Fruit fly (Drosophila melanogaster) whole organism, embryonic: Measurements from ENCODE around the gene ninaD.

Source experiments
- Abd-B ChIP-seq: fragments of 200-800 bp; sonication (Bioruptor generic); optimal IDR thresholded peaks from 2 replicates; lab custom pipeline; 2018; ENCODE audit warnings: missing biosample characterization, mild to moderate bottlenecking, missing genetic modification characterization, moderate library complexity
- Bdp1 ChIP-seq: fragments of 200-800 bp; sonication (Bioruptor generic); optimal IDR thresholded peaks from 3 replicates; lab custom pipeline; 2016; ENCODE audit warnings: missing biosample characterization, missing genetic modification characterization
- CG10147 ChIP-seq: fragments of 200-800 bp; sonication (Bioruptor generic); optimal IDR thresholded peaks from 2 replicates; lab custom pipeline; 2019; ENCODE audit warnings: missing biosample characterization, mild to moderate bottlenecking, missing genetic modification characterization, moderate library complexity
- CG11247 ChIP-seq: fragments of 200-800 bp; sonication (Bioruptor generic); IDR thresholded peaks from 2 replicates; pipeline ENCODE4 v1.3.6; 2022; ENCODE audit warnings: missing biosample characterization, missing genetic modification characterization
- CG12659 ChIP-seq: fragments of 200-800 bp; sonication (Bioruptor generic); optimal IDR thresholded peaks from 3 replicates; lab custom pipeline; 2017; ENCODE audit warnings: mild to moderate bottlenecking, missing biosample characterization, missing genetic modification reagents, missing genetic modification characterization
- CG13287 ChIP-seq: fragments of 200-800 bp; sonication (Bioruptor generic); IDR thresholded peaks from 2 replicates; pipeline ENCODE4 v1.3.6; 2022; ENCODE audit warnings: missing biosample characterization, missing genetic modification characterization; ENCODE audit not compliant: partially characterized antibody
- CG14050 ChIP-seq: fragments of 200-800 bp; sonication (Bioruptor generic); IDR thresholded peaks from 3 replicates; pipeline ENCODE4 v1.3.6; 2022; ENCODE audit warnings: missing biosample characterization, missing genetic modification characterization
- CG14710 ChIP-seq: fragments of 200-800 bp; sonication (Bioruptor generic); optimal IDR thresholded peaks from 3 replicates; lab custom pipeline; 2019; ENCODE audit warnings: missing biosample characterization, mild to moderate bottlenecking, missing genetic modification characterization, moderate library complexity
- CG16815 ChIP-seq: fragments of 200-800 bp; sonication (Bioruptor generic); optimal IDR thresholded peaks from 3 replicates; lab custom pipeline; 2017; ENCODE audit warnings: missing biosample characterization, mild to moderate bottlenecking, missing genetic modification characterization
- CG17829 ChIP-seq: fragments of 200-800 bp; optimal IDR thresholded peaks from 2 replicates; lab custom pipeline; 2019; ENCODE audit warnings: missing biosample characterization, mild to moderate bottlenecking, missing genetic modification characterization, moderate library complexity
- CG1792 ChIP-seq: fragments of 200-800 bp; sonication (Bioruptor generic); optimal IDR thresholded peaks from 2 replicates; lab custom pipeline; 2016; ENCODE audit warnings: missing biosample characterization, missing genetic modification characterization
- CG18262 ChIP-seq: fragments of 200-800 bp; optimal IDR thresholded peaks from 3 replicates; lab custom pipeline; 2019; ENCODE audit warnings: missing biosample characterization, mild to moderate bottlenecking, missing genetic modification characterization, moderate library complexity
- CG6175 ChIP-seq: fragments of 200-800 bp; sonication (Bioruptor generic); IDR thresholded peaks from 3 replicates; pipeline ENCODE4 v1.3.6; 2022; ENCODE audit warnings: missing biosample characterization, missing genetic modification characterization
- CG8388 ChIP-seq: fragments of 200-800 bp; sonication (Bioruptor generic); optimal IDR thresholded peaks from 2 replicates; lab custom pipeline; 2019; ENCODE audit warnings: missing biosample characterization, mild to moderate bottlenecking, missing genetic modification characterization, moderate library complexity
- CoRest ChIP-seq: fragments of 200-800 bp; sonication (Bioruptor generic); optimal IDR thresholded peaks from 3 replicates; lab custom pipeline; 2018; ENCODE audit warnings: missing biosample characterization, mild to moderate bottlenecking, missing genetic modification characterization, moderate library complexity
- H2.0 ChIP-seq: fragments of 200-800 bp; sonication (Bioruptor generic); IDR thresholded peaks from 2 replicates; pipeline ENCODE4 v1.3.6; 2022; ENCODE audit warnings: missing biosample characterization, missing genetic modification characterization
- Hey ChIP-seq: fragments of 200-800 bp; sonication (Bioruptor generic); optimal IDR thresholded peaks from 3 replicates; lab custom pipeline; 2018; ENCODE audit warnings: missing biosample characterization, mild to moderate bottlenecking, missing genetic modification characterization
- Hmx ChIP-seq: fragments of 200-800 bp; sonication (Bioruptor generic); optimal IDR thresholded peaks from 2 replicates; lab custom pipeline; 2016; ENCODE audit warnings: missing biosample characterization, missing genetic modification characterization
- Lhr ChIP-seq: fragments of 200-800 bp; sonication (Bioruptor generic); optimal IDR thresholded peaks from 3 replicates; lab custom pipeline; 2017; ENCODE audit warnings: mild to moderate bottlenecking, missing biosample characterization, missing genetic modification reagents, missing genetic modification characterization
- Lpt ChIP-seq: fragments of >200 bp; optimal IDR thresholded peaks from 2 replicates; lab custom pipeline; 2018; ENCODE audit warnings: missing biosample characterization, missing genetic modification characterization
- Oli ChIP-seq: fragments of 200-800 bp; sonication (Bioruptor generic); optimal IDR thresholded peaks from 2 replicates; lab custom pipeline; 2018; ENCODE audit warnings: missing biosample characterization, mild to moderate bottlenecking, missing genetic modification characterization, moderate library complexity
- Pdp1 ChIP-seq, 2 experiments: fragments of 200-800 bp; sonication (Bioruptor generic); optimal IDR thresholded peaks; 3 replicates each; lab custom pipeline; 2016; ENCODE audit warnings: missing biosample characterization in 2 of 2, missing genetic modification characterization in 2 of 2, mild to moderate bottlenecking in 1 of 2, moderate library complexity in 1 of 2
- Sin3A ChIP-seq: fragments of >200 bp; optimal IDR thresholded peaks from 2 replicates; lab custom pipeline; 2018
- Six4 ChIP-seq: fragments of 200-800 bp; sonication (Bioruptor generic); optimal IDR thresholded peaks from 2 replicates; lab custom pipeline; 2016; ENCODE audit warnings: missing biosample characterization, missing genetic modification characterization
- YL-1 ChIP-seq: fragments of 200-800 bp; sonication (Bioruptor generic); optimal IDR thresholded peaks from 3 replicates; lab custom pipeline; 2017; ENCODE audit warnings: missing biosample characterization, mild to moderate bottlenecking, missing genetic modification characterization
- ap ChIP-seq: fragments of 200-800 bp; sonication (Bioruptor generic); IDR thresholded peaks from 2 replicates; pipeline ENCODE4 v1.3.6; 2022; ENCODE audit warnings: missing biosample characterization, missing genetic modification characterization
- cas ChIP-seq: fragments of 200-800 bp; sonication (Bioruptor generic); IDR thresholded peaks from 2 replicates; pipeline ENCODE4 v1.3.6; 2022; ENCODE audit warnings: missing biosample characterization, missing genetic modification characterization
- croc ChIP-seq: fragments of 200-800 bp; sonication (Bioruptor generic); conservative IDR thresholded peaks from 3 replicates; pipeline ENCODE4 v1.3.6; 2022; ENCODE audit warnings: missing biosample characterization, missing genetic modification characterization
- dan ChIP-seq: fragments of 200-800 bp; sonication (Bioruptor generic); IDR thresholded peaks from 2 replicates; pipeline ENCODE4 v1.3.6; 2022; ENCODE audit warnings: missing biosample characterization, missing genetic modification characterization
- dpn ChIP-seq, 2 experiments: fragments of 200-800 bp; sonication (Bioruptor generic); optimal IDR thresholded peaks; 3 replicates each; lab custom pipeline; 2016; ENCODE audit warnings: missing biosample characterization in 2 of 2, missing genetic modification characterization in 2 of 2
- esg ChIP-seq: fragments of 200-800 bp; sonication (Bioruptor generic); conservative IDR thresholded peaks from 2 replicates; pipeline ENCODE4 v1.3.6; 2022; ENCODE audit warnings: missing biosample characterization, missing genetic modification characterization
- her ChIP-seq: fragments of 200-800 bp; sonication (Bioruptor generic); optimal IDR thresholded peaks from 2 replicates; lab custom pipeline; 2016; ENCODE audit warnings: missing biosample characterization, missing genetic modification characterization
- kah ChIP-seq: fragments of 200-800 bp; sonication (Bioruptor generic); optimal IDR thresholded peaks from 2 replicates; lab custom pipeline; 2018; ENCODE audit warnings: missing biosample characterization, mild to moderate bottlenecking, missing genetic modification characterization
- lmd ChIP-seq: fragments of 200-800 bp; sonication (Bioruptor generic); IDR thresholded peaks from 2 replicates; pipeline ENCODE4 v1.3.6; 2022; ENCODE audit warnings: missing biosample characterization, missing genetic modification characterization
- nmo ChIP-seq: fragments of 200-800 bp; sonication (Bioruptor generic); optimal IDR thresholded peaks from 2 replicates; lab custom pipeline; 2018; ENCODE audit warnings: missing biosample characterization, mild to moderate bottlenecking, missing genetic modification characterization, moderate library complexity
- pan ChIP-seq, 4 experiments: fragments of >200 bp in 3 of 4; fragments of 200-800 bp in 1 of 4; sonication (Bioruptor generic) in 1 of 4; optimal IDR thresholded peaks in 3 of 4; IDR thresholded peaks in 1 of 4; 2 replicates each; pipeline versions ENCODE4 v1.3.6 to Lab custom; 2017 to 2022; ENCODE audit warnings: missing biosample characterization in 2 of 4, missing genetic modification characterization in 2 of 4, mixed read lengths in 1 of 4
- phol ChIP-seq: fragments of 200-800 bp; sonication (Bioruptor generic); optimal IDR thresholded peaks from 3 replicates; lab custom pipeline; 2018; ENCODE audit warnings: missing biosample characterization, mild to moderate bottlenecking, missing genetic modification characterization, moderate library complexity
- ro ChIP-seq: fragments of 200-800 bp; sonication (Bioruptor generic); IDR thresholded peaks from 2 replicates; pipeline ENCODE4 v1.3.6; 2022; ENCODE audit warnings: missing biosample characterization, missing genetic modification characterization
- run ChIP-seq: fragments of 200-800 bp; sonication (Bioruptor generic); optimal IDR thresholded peaks from 3 replicates; lab custom pipeline; 2018; ENCODE audit warnings: missing biosample characterization, mild to moderate bottlenecking, missing genetic modification characterization
- sim ChIP-seq: fragments of 200-800 bp; sonication (Bioruptor generic); IDR thresholded peaks from 2 replicates; pipeline ENCODE4 v1.3.6; 2022; ENCODE audit warnings: missing biosample characterization, missing genetic modification characterization
- stc ChIP-seq: fragments of 200-800 bp; sonication (Bioruptor generic); IDR thresholded peaks from 2 replicates; pipeline ENCODE4 v1.3.6; 2022; ENCODE audit warnings: missing biosample characterization, missing genetic modification characterization
- tin ChIP-seq: fragments of 200-800 bp; sonication (Bioruptor generic); optimal IDR thresholded peaks from 3 replicates; lab custom pipeline; 2016; ENCODE audit warnings: missing biosample characterization, missing genetic modification characterization
- trem ChIP-seq: fragments of 200-800 bp; optimal IDR thresholded peaks from 3 replicates; lab custom pipeline; 2019; ENCODE audit warnings: missing biosample characterization, mild to moderate bottlenecking, missing genetic modification characterization, moderate library complexity
- trh ChIP-seq: fragments of 200-800 bp; sonication (Bioruptor generic); optimal IDR thresholded peaks from 2 replicates; lab custom pipeline; 2016; ENCODE audit warnings: missing biosample characterization, missing genetic modification characterization
- ttk ChIP-seq: fragments of 200-800 bp; sonication (Bioruptor generic); IDR thresholded peaks from 2 replicates; pipeline ENCODE4 v2.1.2; 2022; ENCODE audit warnings: missing biosample characterization, missing genetic modification characterization
- twi ChIP-seq: fragments of 200-800 bp; optimal IDR thresholded peaks from 2 replicates; lab custom pipeline; 2019; ENCODE audit warnings: missing biosample characterization, mild to moderate bottlenecking, missing genetic modification characterization, moderate library complexity
- unc-4 ChIP-seq: fragments of 200-800 bp; sonication (Bioruptor generic); IDR thresholded peaks from 2 replicates; pipeline ENCODE4 v1.3.6; 2022; ENCODE audit warnings: missing biosample characterization, missing genetic modification characterization; ENCODE audit not compliant: partially characterized antibody
- z ChIP-seq: fragments of 200-800 bp; sonication (Bioruptor generic); IDR thresholded peaks from 3 replicates; pipeline ENCODE4 v1.3.6; 2022; ENCODE audit warnings: missing biosample characterization, missing genetic modification characterization

Gene ninaD

DNA sequence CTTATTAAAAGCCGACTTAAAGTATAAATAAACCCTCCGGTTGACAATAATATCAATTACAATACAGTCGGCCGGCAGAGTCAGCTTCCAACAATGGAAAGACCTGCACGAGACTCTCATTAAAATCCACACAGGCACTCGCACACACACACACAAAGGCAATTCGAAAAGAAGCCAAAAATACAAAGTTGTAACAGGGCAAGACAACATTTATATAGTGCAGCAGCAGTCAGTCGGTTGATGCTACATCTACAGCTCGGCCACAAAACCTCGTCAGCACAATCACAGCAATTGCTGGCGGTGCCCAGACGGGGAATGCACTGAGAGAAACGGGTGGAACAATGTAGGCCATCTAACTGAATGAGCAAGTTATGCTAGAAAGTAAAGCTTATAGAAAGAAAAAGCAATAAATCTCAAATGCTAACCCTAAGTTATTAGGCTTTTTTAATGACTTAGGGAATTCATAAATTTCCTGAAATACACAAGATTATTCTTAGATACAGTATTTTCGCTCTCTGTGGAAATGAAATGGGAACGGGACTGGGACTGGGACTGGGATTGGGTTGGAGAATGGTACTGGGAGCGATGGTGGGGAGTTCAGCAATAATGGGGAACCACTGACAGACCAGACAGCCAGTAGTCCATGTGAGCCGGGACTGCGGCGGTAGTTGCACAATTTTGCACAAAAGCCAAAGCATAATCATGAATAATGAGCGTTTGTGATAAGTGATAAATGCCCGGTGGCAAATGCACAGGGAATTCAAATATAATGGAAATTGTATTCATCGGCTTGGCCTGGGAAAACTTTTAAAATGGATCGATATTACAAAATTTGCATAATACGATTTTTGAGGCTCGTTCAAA is 40.2 kb downstream of the ninaD start (continued):
- peak; percentile 5 for TF ChIP-seq CG16815 (GFP tag; lab: Kevin White, UChicago)
- no peak for TF ChIP-seq sim
- TF ChIP-seq CG11247 (GFP tag; lab: Robert Waterston, UW): 0 out of 2 replicates have a peak, but pooled peaks have one; percentile 28
- no peak for TF ChIP-seq Sin3A (lab: Kevin White, UChicago)
- no peak for TF ChIP-seq z (GFP tag; lab: Robert Waterston, UW)
- TF ChIP-seq Hey: no peak
- TF ChIP-seq stc (GFP tag; lab: Robert Waterston, UW): no peak
- TF ChIP-seq ttk (GFP tag; lab: Robert Waterston, UW): peak; percentile 48; the same call in 1 of the 2 replicates
- peak; percentile 11 for TF ChIP-seq CG10147 (GFP tag; lab: Kevin White, UChicago)
- TF ChIP-seq CG17829 (tag; lab: Kevin White, UChicago): peak; percentile 38
- TF ChIP-seq trem (tag; lab: Kevin White, UChicago): peak; percentile 1
- no peak for TF ChIP-seq Lpt (GFP tag; lab: Kevin White, UChicago)
- peak; percentile 35 for TF ChIP-seq CG18262
- TF ChIP-seq YL-1 (GFP tag; lab: Kevin White, UChicago): no peak
- TF ChIP-seq croc: no peak; the same call in 2 of the 3 replicates
- TF ChIP-seq Oli: peak; percentile 45
- TF ChIP-seq CG1792 (GFP tag; lab: Kevin White, UChicago): peak; percentile 40
- no peak for TF ChIP-seq Lhr (GFP tag; lab: Kevin White, UChicago)
- TF ChIP-seq twi (tag; lab: Kevin White, UChicago): no peak
- no peak for TF ChIP-seq kah
- peak in 1 of 2 experiments; percentile 55 for TF ChIP-seq Pdp1 (GFP tag; optimal IDR thresholded peaks at IDR 0.05; lab: Kevin White, UChicago)
- no peak for TF ChIP-seq dan (GFP tag; lab: Robert Waterston, UW)
- peak; percentile 63 for TF ChIP-seq nmo (GFP tag; lab: Kevin White, UChicago)
- TF ChIP-seq Six4: peak; percentile 19
- TF ChIP-seq her: peak; percentile 55
- TF ChIP-seq CG14050 (GFP tag; lab: Robert Waterston, UW): no peak
- no peak for TF ChIP-seq run (tag; lab: Kevin White, UChicago)
- TF ChIP-seq Hmx: no peak
- no peak for TF ChIP-seq Bdp1 (GFP tag; lab: Kevin White, UChicago)
- TF ChIP-seq dpn (GFP tag; optimal IDR thresholded peaks at IDR 0.05; lab: Kevin White, UChicago): peak; percentile 33 to 36
- no peak for TF ChIP-seq CG14710 (tag; lab: Kevin White, UChicago)
- peak; percentile 34; the same call in 1 of the 2 replicates for TF ChIP-seq esg (GFP tag; lab: Robert Waterston, UW)
- TF ChIP-seq phol (tag; lab: Kevin White, UChicago): no peak
- no peak for TF ChIP-seq unc-4 (GFP tag; lab: Robert Waterston, UW)
- TF ChIP-seq Abd-B (GFP tag; lab: Kevin White, UChicago): peak; percentile 57
- TF ChIP-seq CG13287 (GFP tag; lab: Robert Waterston, UW): no peak
- TF ChIP-seq ro (GFP tag; lab: Robert Waterston, UW): no peak
- peak; percentile 32 for TF ChIP-seq tin (GFP tag; lab: Kevin White, UChicago)
- no peak for TF ChIP-seq CG6175 (GFP tag; lab: Robert Waterston, UW)
- TF ChIP-seq pan (optimal IDR thresholded peaks at IDR 0.05; lab: Kevin White, UChicago): no peak
- peak in 1 of 2 experiments; percentile 68 for TF ChIP-seq pan (GFP tag; optimal IDR thresholded peaks at IDR 0.05 in 1 of 2, IDR thresholded peaks at IDR 0.05 in 1 of 2)
- TF ChIP-seq CG12659 (GFP tag; lab: Kevin White, UChicago): peak; percentile 26
- TF ChIP-seq trh (GFP tag; lab: Kevin White, UChicago): no peak
- no peak for TF ChIP-seq cas (GFP tag; lab: Robert Waterston, UW)
- peak; percentile 55 for TF ChIP-seq lmd (GFP tag; lab: Robert Waterston, UW)
- peak; percentile 46 for TF ChIP-seq H2.0
- 0 out of 2 replicates have a peak, but pooled peaks have one; percentile 16 for TF ChIP-seq ap (GFP tag; lab: Robert Waterston, UW)
- peak; percentile 35 for TF ChIP-seq CG8388 (GFP tag; lab: Kevin White, UChicago)
- TF ChIP-seq CoRest (tag; lab: Kevin White, UChicago): peak; percentile 43
